Fruit fly (Drosophila melanogaster): ENCODE data around the gene CG14441.

The CG14441 gene

DNA sequence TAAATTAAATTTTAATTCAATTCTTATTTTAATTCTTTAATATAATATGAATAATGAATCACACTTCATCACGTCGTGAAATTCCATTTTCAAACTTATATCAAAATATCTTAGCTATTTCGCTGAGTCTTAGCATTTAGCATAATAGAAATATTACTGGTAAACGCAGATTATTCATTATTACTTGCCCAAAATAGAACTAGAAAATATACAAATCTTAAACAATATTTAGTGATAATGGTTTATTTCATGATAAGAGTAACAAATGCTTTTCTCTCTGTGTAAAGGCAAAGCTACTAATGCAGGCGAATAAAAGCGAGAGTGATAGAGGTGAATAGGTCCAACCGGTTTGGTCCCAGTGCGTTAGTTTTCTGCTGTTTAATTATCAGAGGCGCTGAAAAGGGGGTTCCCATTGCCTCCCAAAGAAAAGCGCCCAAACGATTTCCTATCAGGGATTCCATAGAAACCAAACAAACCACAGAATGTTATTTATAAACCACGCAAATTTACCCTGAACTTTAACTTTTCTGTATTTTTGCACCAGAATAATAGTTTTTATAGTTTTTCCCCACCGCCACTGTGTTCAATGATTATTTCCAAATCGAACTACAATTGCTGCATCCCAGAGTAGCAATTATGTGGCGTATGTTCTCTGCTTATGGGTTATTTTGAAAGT, 36.3 kb upstream of the CG14441 start (continued):
- TF ChIP-seq nerfin-1 (tag; optimal IDR thresholded peaks at IDR 0.05) (no peak), CG2889 (GFP tag; IDR thresholded peaks at IDR 0.05) (no peak), wor (GFP tag; IDR thresholded peaks at IDR 0.05) (no peak), CG14667 (GFP tag; IDR thresholded peaks at IDR 0.05) (no peak), CG1024 (GFP tag; IDR thresholded peaks at IDR 0.05) (no peak), GATAe (GFP tag; conservative IDR thresholded peaks at IDR 0.05) (no peak), CG3065 (GFP tag; optimal IDR thresholded peaks at IDR 0.05) (no peak), CG12769 (tag; optimal IDR thresholded peaks at IDR 0.05) (peak; percentile 65), CG13775 (GFP tag; optimal IDR thresholded peaks at IDR 0.05) (no peak), Dbx (GFP tag; IDR thresholded peaks at IDR 0.05) (0 out of 3 replicates have a peak, but pooled peaks have one; percentile 34), al (GFP tag; IDR thresholded peaks at IDR 0.05) (peak; percentile 49; the same call in 1 of the 2 replicates), Dll (GFP tag; IDR thresholded peaks at IDR 0.05; ENCODE audit: partially characterized antibody) (no peak), Fer2 (tag; optimal IDR thresholded peaks at IDR 0.05) (no peak), vfl (GFP tag; optimal IDR thresholded peaks at IDR 0.05) (no peak), Mes4 (GFP tag; optimal IDR thresholded peaks at IDR 0.05) (peak; percentile 15), chn (GFP tag; optimal IDR thresholded peaks at IDR 0.05) (peak; percentile 12), CkIIα-i1 (GFP tag; IDR thresholded peaks at IDR 0.05) (no peak), CG13287 (GFP tag; IDR thresholded peaks at IDR 0.05; ENCODE audit: partially characterized antibody) (no peak), crol (GFP tag; IDR thresholded peaks at IDR 0.05) (no peak), CG6683 (GFP tag; optimal IDR thresholded peaks at IDR 0.05) (no peak), unc-4 (GFP tag; IDR thresholded peaks at IDR 0.05; ENCODE audit: partially characterized antibody) (no peak), p53 (GFP tag; optimal IDR thresholded peaks at IDR 0.05) (no peak), CG11504 (tag; optimal IDR thresholded peaks at IDR 0.05) (peak; percentile 83), CG7357 (GFP tag; IDR thresholded peaks at IDR 0.05) (no peak), hb (GFP tag; IDR thresholded peaks at IDR 0.05; ENCODE audit: partially characterized antibody) (no peak), CG3281 (GFP tag; optimal IDR thresholded peaks at IDR 0.05) (peak; percentile 19), NFAT (GFP tag; IDR thresholded peaks at IDR 0.05) (0 out of 2 replicates have a peak, but pooled peaks have one; percentile 47), Poxn (GFP tag; IDR thresholded peaks at IDR 0.05) (no peak), CG2199 (GFP tag; IDR thresholded peaks at IDR 0.05) (0 out of 3 replicates have a peak, but pooled peaks have one; percentile 19), Myb (GFP tag; optimal IDR thresholded peaks at IDR 0.05) (no peak), sc (optimal IDR thresholded peaks at IDR 0.05) (no peak), sc (GFP tag; optimal IDR thresholded peaks at IDR 0.05) (no peak), dpn (GFP tag; optimal IDR thresholded peaks at IDR 0.05) (peak; percentile 30 to 58), pita (GFP tag; optimal IDR thresholded peaks at IDR 0.05) (no peak), CG11560 (tag; IDR thresholded peaks at IDR 0.05) (no peak), CG12236 (GFP tag; optimal IDR thresholded peaks at IDR 0.05) (no peak), CG18764 (GFP tag; optimal IDR thresholded peaks at IDR 0.05) (no peak), CG13296 (GFP tag; optimal IDR thresholded peaks at IDR 0.05) (peak; percentile 33), CG10267 (tag; optimal IDR thresholded peaks at IDR 0.05) (peak; percentile 2), Bteb2 (GFP tag; optimal IDR thresholded peaks at IDR 0.05) (peak; percentile 38), caup (GFP tag; optimal IDR thresholded peaks at IDR 0.05; ENCODE audit: severe bottlenecking) (no peak), eyg (GFP tag; optimal IDR thresholded peaks at IDR 0.05) (no peak), az2 (GFP tag; optimal IDR thresholded peaks at IDR 0.05) (no peak), twi (tag; optimal IDR thresholded peaks at IDR 0.05) (no peak), pnt (GFP tag; optimal IDR thresholded peaks at IDR 0.05) (no peak), Hmx (GFP tag; optimal IDR thresholded peaks at IDR 0.05) (no peak), CG7963 (GFP tag; IDR thresholded peaks at IDR 0.05; ENCODE audit: partially characterized antibody) (no peak), Sox102F (GFP tag; optimal IDR thresholded peaks at IDR 0.05) (peak; percentile 18), Doc2 (GFP tag; IDR thresholded peaks at IDR 0.05) (no peak), crp (GFP tag; optimal IDR thresholded peaks at IDR 0.05) (no peak)

Data from whole organism, embryonic.